Worm (Caenorhabditis elegans) whole organism, L4/young adult: ENCODE measurements around the gene F17H10.2.

Experiments
- dao-5 ChIP-seq: sonication (generic microtip); optimal IDR thresholded peaks from 2 replicates; lab custom pipeline; 2016; ENCODE audit warnings: missing genotype, missing genetic modification characterization, moderate library complexity, missing compliant biosample characterization
- him-1 ChIP-seq: sonication (generic microtip); optimal IDR thresholded peaks from 2 replicates; lab custom pipeline; 2016; ENCODE audit warnings: missing genotype, missing genetic modification reagents, missing genetic modification characterization, missing compliant biosample characterization

DNA sequence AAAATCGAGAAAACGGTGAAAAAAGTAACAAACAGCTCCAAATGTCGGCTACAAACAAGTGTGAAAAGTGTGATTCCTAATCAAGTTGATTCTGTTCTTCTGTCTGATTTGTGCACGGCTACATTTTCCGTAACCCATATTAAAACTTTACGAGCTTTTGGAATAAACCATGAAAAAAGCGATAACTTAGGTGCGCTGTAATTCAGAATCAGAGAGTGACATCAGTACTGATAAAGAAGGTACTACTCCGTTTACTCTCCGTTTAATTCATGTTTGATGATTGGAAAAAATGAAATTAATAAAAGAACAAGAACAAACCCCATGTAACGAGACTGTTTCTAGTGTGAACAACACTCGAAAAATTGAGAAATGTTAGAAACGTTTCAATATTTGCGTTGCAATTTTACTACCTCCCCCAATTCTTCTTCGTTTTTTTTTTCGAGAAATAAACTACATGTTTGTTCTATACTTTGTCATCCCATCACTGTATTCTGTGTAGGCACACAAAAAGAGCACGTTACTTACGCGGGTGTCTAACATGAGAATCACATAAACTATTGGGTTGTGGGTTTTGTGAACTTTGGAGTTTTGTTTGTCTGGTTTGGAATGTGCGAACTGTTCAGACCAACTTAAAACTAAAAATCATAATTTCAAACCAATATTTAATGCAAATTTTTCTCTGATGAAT is 48.9 kb downstream of the F17H10.2 start:
- no peak for TF ChIP-seq dao-5 (tag; lab: Kevin White, UChicago)
- TF ChIP-seq him-1 (tag; lab: Kevin White, UChicago): no peak
